Fruit fly (Drosophila melanogaster) whole organism, prepupa: ENCODE results near the gene CG43098.

Source experiments
- CG16779 ChIP-seq: fragments of 200-800 bp; sonication (Bioruptor generic); optimal IDR thresholded peaks from 3 replicates; lab custom pipeline; 2017; ENCODE audit warnings: missing biosample characterization, mild to moderate bottlenecking, missing genetic modification characterization
- CG6163 ChIP-seq: fragments of 200-800 bp; sonication (Bioruptor generic); IDR thresholded peaks from 3 replicates; pipeline ENCODE4 v1.3.6; 2022; ENCODE audit warnings: missing biosample characterization, missing genetic modification characterization
- Ets96B ChIP-seq: fragments of 200-800 bp; optimal IDR thresholded peaks from 2 replicates; lab custom pipeline; 2019; ENCODE audit warnings: missing biosample characterization, mild to moderate bottlenecking, missing genetic modification characterization, moderate library complexity
- Met ChIP-seq: fragments of 200-800 bp; sonication (Bioruptor generic); optimal IDR thresholded peaks from 3 replicates; lab custom pipeline; 2016; ENCODE audit warnings: missing biosample characterization, missing genetic modification characterization
- Sox15 ChIP-seq: fragments of 200-800 bp; sonication (Bioruptor generic); optimal IDR thresholded peaks from 3 replicates; lab custom pipeline; 2016; ENCODE audit warnings: missing biosample characterization, missing genetic modification characterization
- ss ChIP-seq, 2 experiments: fragments of 200-800 bp; sonication (Bioruptor generic); optimal IDR thresholded peaks; 2 replicates in 1 of 2; 3 replicates in 1 of 2; lab custom pipeline; 2017 to 2018; ENCODE audit warnings: mild to moderate bottlenecking in 2 of 2, missing biosample characterization in 2 of 2, missing genetic modification characterization in 2 of 2, moderate library complexity in 1 of 2
- svp ChIP-seq: fragments of 200-800 bp; sonication (Bioruptor generic); peaks from one replicate; lab custom pipeline; 2016; ENCODE audit warnings: missing biosample characterization, missing genetic modification characterization

DNA sequence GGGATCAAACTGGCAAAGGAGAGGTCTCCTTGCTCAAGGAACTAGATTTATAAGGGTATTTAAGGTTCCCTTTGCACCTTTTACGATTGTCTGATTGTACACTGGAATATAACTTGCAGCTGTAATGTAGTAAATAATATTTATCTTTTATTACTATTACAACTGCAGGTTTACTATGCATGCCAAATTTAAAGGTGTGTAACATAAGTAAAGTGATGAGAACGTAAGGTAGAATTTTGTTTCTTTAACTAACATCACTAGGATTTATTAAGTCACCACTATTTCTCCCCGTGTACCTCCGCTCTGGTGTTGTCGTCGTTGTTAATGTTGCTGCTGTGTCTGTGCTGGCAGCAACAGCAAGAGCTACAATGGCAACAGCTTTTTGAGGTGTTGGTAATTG, 8.7 kb downstream of the CG43098 start:
- no peak for TF ChIP-seq Sox15 (GFP tag; lab: Kevin White, UChicago)
- TF ChIP-seq CG6163 (GFP tag; lab: Robert Waterston, UW) = peak; percentile 53; the same call in 2 of the 3 replicates
- TF ChIP-seq svp = peak; percentile 34
- peak; percentile 38 for TF ChIP-seq Ets96B (tag; lab: Kevin White, UChicago)
- TF ChIP-seq CG16779 (tag; lab: Kevin White, UChicago) = no peak
- TF ChIP-seq Met (GFP tag; lab: Kevin White, UChicago) = no peak
- peak; percentile 32 to 60 for TF ChIP-seq ss (GFP tag; optimal IDR thresholded peaks at IDR 0.05; lab: Kevin White, UChicago)
